Fruit fly (Drosophila melanogaster): ENCODE results near the gene IntS2.

The IntS2 gene

DNA sequence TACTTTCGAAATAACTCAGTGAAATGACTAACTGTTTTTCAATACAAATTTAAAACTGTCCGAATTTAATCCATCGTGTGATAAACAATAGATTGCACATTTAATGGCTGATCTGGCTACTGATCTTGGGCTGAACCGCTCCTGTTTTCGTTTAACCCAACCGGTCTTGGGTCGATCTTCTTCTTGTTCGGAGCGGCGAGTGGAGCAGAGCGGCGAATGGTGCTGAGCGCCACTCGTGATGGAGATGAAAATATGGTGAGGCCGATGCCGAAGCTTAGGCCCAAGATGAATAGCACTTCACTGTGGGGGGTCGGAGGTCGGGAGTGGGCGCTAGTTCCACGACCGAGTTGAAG lies 26.9 kb upstream of the IntS2 start:
- TF ChIP-seq CG12768 (GFP tag; optimal IDR thresholded peaks at IDR 0.05), result no peak
- TF ChIP-seq toe (GFP tag; optimal IDR thresholded peaks at IDR 0.05), result no peak
- TF ChIP-seq cic (GFP tag; optimal IDR thresholded peaks at IDR 0.05), result no peak
- no peak for TF ChIP-seq CG7101 (tag; optimal IDR thresholded peaks at IDR 0.05)
- no peak for TF ChIP-seq CG33017 (tag; optimal IDR thresholded peaks at IDR 0.05)
- TF ChIP-seq bab1 (GFP tag; optimal IDR thresholded peaks at IDR 0.05), result no peak
- no peak for TF ChIP-seq Hr96 (GFP tag; optimal IDR thresholded peaks at IDR 0.05)
- TF ChIP-seq CG14711 (tag; optimal IDR thresholded peaks at IDR 0.05), result no peak
- TF ChIP-seq kay (GFP tag; ENCODE audit: borderline replicate concordance), result no peak
- TF ChIP-seq ovo (GFP tag; optimal IDR thresholded peaks at IDR 0.05), result no peak
- TF ChIP-seq CG5204 (GFP tag; optimal IDR thresholded peaks at IDR 0.05), result no peak
- no peak for TF ChIP-seq CG7045 (GFP tag; optimal IDR thresholded peaks at IDR 0.05)
- TF ChIP-seq CG11617 (GFP tag; optimal IDR thresholded peaks at IDR 0.05), result no peak
- TF ChIP-seq pad (GFP tag; optimal IDR thresholded peaks at IDR 0.05), result no peak

DNA sequence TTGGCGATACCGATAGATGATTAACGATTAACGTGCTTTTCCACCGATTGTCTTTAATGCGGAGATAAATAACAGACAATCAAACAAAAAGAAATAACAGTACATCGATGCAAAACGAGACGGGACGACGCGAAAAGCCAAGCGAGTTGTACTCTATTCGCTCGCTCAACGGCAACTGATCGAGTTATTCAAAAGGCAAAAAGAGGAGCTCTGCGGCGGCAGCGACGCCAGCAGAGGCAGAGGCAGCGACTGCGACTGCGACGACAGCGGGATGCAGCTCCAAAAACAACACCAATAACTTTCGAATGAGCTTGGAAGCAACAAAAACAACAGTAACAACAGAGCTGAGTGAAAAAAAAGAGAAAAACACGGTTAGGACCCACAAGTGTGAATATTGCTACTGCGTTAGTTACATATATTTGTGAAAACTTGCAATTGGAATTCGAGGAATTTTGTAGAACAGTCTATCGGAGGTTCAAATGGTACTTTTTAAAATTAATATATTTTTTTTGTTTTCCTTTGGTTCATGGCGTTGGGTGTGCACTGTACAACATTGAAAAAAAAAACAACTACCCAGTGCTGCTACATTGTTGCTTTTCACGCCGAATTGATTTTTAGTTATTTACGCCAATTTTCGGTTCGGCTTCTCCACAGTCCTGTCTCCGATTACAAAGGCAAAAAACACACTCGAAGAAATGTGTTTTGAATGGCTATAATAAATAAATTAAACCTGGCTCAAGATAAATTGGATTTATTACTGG lies 26.3 kb upstream of the IntS2 start:
- no peak for TF ChIP-seq pad (GFP tag; optimal IDR thresholded peaks at IDR 0.05)
- no peak for TF ChIP-seq kay (GFP tag; ENCODE audit: borderline replicate concordance)
- peak; percentile 23 for TF ChIP-seq tj (GFP tag; optimal IDR thresholded peaks at IDR 0.05)
- no peak for TF ChIP-seq CG33017 (tag; optimal IDR thresholded peaks at IDR 0.05)
- peak; percentile 16 for TF ChIP-seq CG14711 (tag; optimal IDR thresholded peaks at IDR 0.05)
- peak; percentile 29 for TF ChIP-seq CG5204 (GFP tag; optimal IDR thresholded peaks at IDR 0.05)
- TF ChIP-seq bab1 (GFP tag; optimal IDR thresholded peaks at IDR 0.05), result peak; percentile 30
- no peak for TF ChIP-seq CG7101 (tag; optimal IDR thresholded peaks at IDR 0.05)
- peak; percentile 21 for TF ChIP-seq ovo (GFP tag; optimal IDR thresholded peaks at IDR 0.05)
- TF ChIP-seq CG11617 (GFP tag; optimal IDR thresholded peaks at IDR 0.05), result no peak

DNA sequence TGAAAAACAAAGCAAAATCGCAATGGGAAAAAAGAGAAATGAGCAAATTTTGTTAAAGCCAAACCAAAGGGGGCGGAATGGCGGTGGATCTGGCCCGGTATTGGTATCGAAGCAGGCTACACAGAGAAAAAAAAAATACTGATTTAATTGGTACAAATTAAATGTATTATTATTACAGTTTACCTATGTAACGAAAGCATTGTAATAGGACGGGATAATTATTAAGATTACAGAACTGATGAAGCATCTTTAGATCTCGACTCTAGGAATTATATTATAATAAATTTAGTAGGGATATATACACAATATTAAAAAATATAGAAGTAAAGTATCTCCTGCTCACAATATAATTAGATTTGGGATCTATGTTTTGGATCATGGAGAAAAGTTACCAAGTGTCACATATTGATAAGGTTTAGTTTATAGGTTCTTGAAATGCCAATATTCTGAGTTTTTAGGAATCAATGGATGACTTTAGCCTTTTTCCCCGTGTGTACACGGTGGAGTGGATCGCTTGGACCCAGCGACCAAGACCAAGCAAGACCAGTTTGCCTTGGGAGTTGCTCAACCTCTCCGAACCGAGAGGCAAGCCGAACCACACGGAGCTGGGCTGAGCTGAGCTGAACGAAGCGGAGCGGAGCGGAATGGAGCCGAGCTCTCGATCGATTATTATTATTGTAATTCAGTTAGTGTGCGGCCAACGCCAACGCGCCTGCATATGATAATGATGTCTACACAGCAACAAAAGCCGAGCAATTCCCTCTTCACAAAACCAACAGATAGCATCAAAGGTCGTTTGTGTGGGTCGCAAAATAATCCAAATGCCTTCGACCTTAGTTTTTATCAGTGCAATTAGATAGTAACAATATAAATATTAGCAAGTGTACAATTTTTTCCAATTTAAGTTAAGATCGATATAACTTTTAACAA lies 23.3 kb upstream of the IntS2 start:
- TF ChIP-seq CG7101 (tag; optimal IDR thresholded peaks at IDR 0.05) (no peak), tj (GFP tag; optimal IDR thresholded peaks at IDR 0.05) (no peak), toe (GFP tag; optimal IDR thresholded peaks at IDR 0.05) (no peak), cic (GFP tag; optimal IDR thresholded peaks at IDR 0.05) (no peak)

DNA sequence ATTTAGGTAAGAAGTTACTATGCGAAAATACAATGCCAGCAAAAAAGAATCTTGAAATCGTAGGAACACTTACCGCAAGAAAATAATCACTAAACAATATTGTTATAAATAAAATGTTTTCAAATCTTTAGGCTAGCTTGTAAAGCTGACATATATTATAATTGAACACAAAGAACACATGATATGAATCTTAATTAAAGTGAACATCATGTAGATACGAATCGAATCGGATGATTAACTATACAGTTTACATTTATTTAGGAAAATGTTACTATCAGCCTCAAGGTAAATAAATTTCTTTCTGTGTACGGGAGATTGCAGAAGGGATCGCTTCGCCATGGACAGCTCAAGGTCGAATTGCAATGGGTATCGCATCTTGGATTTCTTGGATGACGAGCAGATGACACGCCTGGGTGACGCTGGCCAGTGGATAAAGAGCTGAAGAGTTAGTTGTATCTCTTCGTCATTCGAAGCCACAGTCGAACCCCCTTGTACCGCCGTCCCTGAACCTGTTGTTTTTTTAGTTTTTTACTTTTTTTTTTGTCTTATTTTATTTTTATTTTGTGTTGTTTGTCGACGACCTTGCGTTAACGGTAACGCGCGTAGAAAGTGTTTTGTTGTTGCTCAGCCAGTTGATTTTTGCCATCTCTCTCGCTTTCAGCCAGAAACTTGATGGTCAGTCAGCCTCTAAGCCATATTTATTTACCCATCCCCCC lies 21.5 kb upstream of the IntS2 start:
- TF ChIP-seq Crg-1 (GFP tag; optimal IDR thresholded peaks at IDR 0.05) (no peak), CG12768 (GFP tag; optimal IDR thresholded peaks at IDR 0.05) (no peak), CG1620 (GFP tag; optimal IDR thresholded peaks at IDR 0.05) (no peak), CG11617 (GFP tag; optimal IDR thresholded peaks at IDR 0.05) (no peak), CG7045 (GFP tag; optimal IDR thresholded peaks at IDR 0.05) (no peak), CG5204 (GFP tag; optimal IDR thresholded peaks at IDR 0.05) (no peak), Clk (GFP tag; optimal IDR thresholded peaks at IDR 0.05) (no peak), CG33017 (tag; optimal IDR thresholded peaks at IDR 0.05) (no peak), cnc (optimal IDR thresholded peaks at IDR 0.05) (no peak), Mnt (GFP tag; optimal IDR thresholded peaks at IDR 0.05) (no peak), ovo (GFP tag; optimal IDR thresholded peaks at IDR 0.05) (no peak), bab1 (GFP tag; optimal IDR thresholded peaks at IDR 0.05) (no peak), CG14711 (tag; optimal IDR thresholded peaks at IDR 0.05) (no peak), tj (GFP tag; optimal IDR thresholded peaks at IDR 0.05) (no peak), CG7101 (tag; optimal IDR thresholded peaks at IDR 0.05) (no peak)

DNA sequence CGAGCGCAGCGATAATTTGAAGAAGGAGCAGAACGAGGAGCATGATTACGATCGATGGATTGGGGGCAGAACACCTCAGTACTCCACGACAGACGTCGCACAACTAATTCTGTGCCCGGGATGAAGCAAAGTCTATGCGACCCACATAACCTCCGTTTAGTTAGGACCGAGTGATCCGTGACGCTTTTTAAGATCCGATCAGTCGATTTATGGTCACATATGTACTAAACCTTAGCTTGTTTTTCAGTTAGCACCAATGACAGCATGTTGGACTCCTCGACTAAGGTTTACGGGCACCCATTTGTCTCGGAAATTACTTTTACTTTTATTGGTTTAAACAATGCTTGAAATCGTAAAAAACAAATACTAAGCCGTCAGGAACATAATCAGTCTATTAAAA lies 15.2 kb upstream of the IntS2 start, which contains the start of gene CG12990:
TSS of gene CG12990 (minus strand) at position 101 of the 400 bp plus-strand sequence.
- TF ChIP-seq Mnt (GFP tag; optimal IDR thresholded peaks at IDR 0.05), result no peak
- TF ChIP-seq ovo (GFP tag; optimal IDR thresholded peaks at IDR 0.05), result no peak
- no peak for TF ChIP-seq cic (GFP tag; optimal IDR thresholded peaks at IDR 0.05)
- TF ChIP-seq kay (GFP tag; ENCODE audit: borderline replicate concordance), result no peak
- TF ChIP-seq CG5204 (GFP tag; optimal IDR thresholded peaks at IDR 0.05), result no peak
- no peak for TF ChIP-seq toe (GFP tag; optimal IDR thresholded peaks at IDR 0.05)
- no peak for TF ChIP-seq CG7045 (GFP tag; optimal IDR thresholded peaks at IDR 0.05)
- no peak for TF ChIP-seq CG14711 (tag; optimal IDR thresholded peaks at IDR 0.05)
- TF ChIP-seq Hr96 (GFP tag; optimal IDR thresholded peaks at IDR 0.05), result no peak
- no peak for TF ChIP-seq CG7101 (tag; optimal IDR thresholded peaks at IDR 0.05)
- TF ChIP-seq Crg-1 (GFP tag; optimal IDR thresholded peaks at IDR 0.05), result no peak
- no peak for TF ChIP-seq CG11617 (GFP tag; optimal IDR thresholded peaks at IDR 0.05)

DNA sequence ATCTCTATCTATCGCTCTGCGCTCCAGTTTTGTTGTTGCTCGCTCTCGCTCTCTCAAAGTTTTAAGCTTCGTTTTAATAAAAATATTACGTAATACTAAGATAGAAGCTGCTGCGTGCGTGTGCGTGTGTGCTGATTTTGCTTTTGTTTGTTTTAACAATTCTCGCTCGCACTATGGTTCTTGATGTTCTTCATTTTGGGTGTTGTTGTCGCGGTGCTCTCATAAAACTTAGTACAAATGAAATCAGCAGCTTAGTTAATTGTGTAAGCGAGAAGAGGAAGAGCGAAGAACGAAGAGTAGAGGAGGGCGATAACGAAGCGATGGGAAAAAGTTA lies 2.5 kb upstream of the IntS2 start:
- no peak for TF ChIP-seq CG7045 (GFP tag; optimal IDR thresholded peaks at IDR 0.05)
- no peak for TF ChIP-seq ovo (GFP tag; optimal IDR thresholded peaks at IDR 0.05)
- no peak for TF ChIP-seq CG12768 (GFP tag; optimal IDR thresholded peaks at IDR 0.05)
- no peak for TF ChIP-seq kay (GFP tag; ENCODE audit: borderline replicate concordance)
- no peak for TF ChIP-seq CG14711 (tag; optimal IDR thresholded peaks at IDR 0.05)
- TF ChIP-seq CG33017 (tag; optimal IDR thresholded peaks at IDR 0.05), result no peak
